Worm (Caenorhabditis elegans): ENCODE data around the gene F09E10.6.

F09E10.6 gene

ce11 chrX:1456350-1457080, 41.0 kb downstream of the F09E10.6 start (continued):
- TF ChIP-seq xbp-1 (tag; optimal IDR thresholded peaks at IDR 0.05), result peak; percentile 7
- no peak for TF ChIP-seq ceh-90 (tag; optimal IDR thresholded peaks at IDR 0.05)
- TF ChIP-seq C16A3.4 (tag; optimal IDR thresholded peaks at IDR 0.05), result peak; percentile 68
- TF ChIP-seq mep-1 (tag; optimal IDR thresholded peaks at IDR 0.05), result peak; percentile 71
- TF ChIP-seq blmp-1 (tag; optimal IDR thresholded peaks at IDR 0.05), result peak; percentile 77
- no peak for TF ChIP-seq tlp-1 (tag; optimal IDR thresholded peaks at IDR 0.05)

ce11 chrX:1454385-1454784, 43.1 kb downstream of the F09E10.6 start:
- no peak for TF ChIP-seq fkh-4 (tag; optimal IDR thresholded peaks at IDR 0.05; ENCODE audit: borderline replicate concordance)
- TF ChIP-seq F16B12.6 (tag; optimal IDR thresholded peaks at IDR 0.05), result peak; percentile 51
- no peak for TF ChIP-seq tlp-1 (tag; optimal IDR thresholded peaks at IDR 0.05)
- peak; percentile 85 for TF ChIP-seq C16A3.4 (tag; optimal IDR thresholded peaks at IDR 0.05)
- TF ChIP-seq swsn-7 (tag; optimal IDR thresholded peaks at IDR 0.05), result peak; percentile 87
- TF ChIP-seq fkh-8 (tag; optimal IDR thresholded peaks at IDR 0.05), result peak; percentile 96
- peak; percentile 60 for TF ChIP-seq nhr-11 (tag; optimal IDR thresholded peaks at IDR 0.05)
- TF ChIP-seq xbp-1 (tag; optimal IDR thresholded peaks at IDR 0.05), result peak; percentile 90
- TF ChIP-seq fkh-10 (GFP tag; optimal IDR thresholded peaks at IDR 0.05), result peak; percentile 67
- peak; percentile 100 for TF ChIP-seq zip-4 (GFP tag; optimal IDR thresholded peaks at IDR 0.05)
- peak; percentile 94 for TF ChIP-seq snu-23 (GFP tag; optimal IDR thresholded peaks at IDR 0.05)
- peak; percentile 73 for TF ChIP-seq sox-4 (tag; optimal IDR thresholded peaks at IDR 0.05)
- peak; percentile 30 for TF ChIP-seq aha-1 (tag; optimal IDR thresholded peaks at IDR 0.05)
- TF ChIP-seq sup-37 (GFP tag; optimal IDR thresholded peaks at IDR 0.05), result peak; percentile 55
- TF ChIP-seq mef-2 (tag; optimal IDR thresholded peaks at IDR 0.05), result peak; percentile 70
- peak; percentile 78 for TF ChIP-seq unc-86 (tag; optimal IDR thresholded peaks at IDR 0.05)
- TF ChIP-seq egl-27 (tag; optimal IDR thresholded peaks at IDR 0.05), result peak; percentile 55 to 81
- peak; percentile 100 for TF ChIP-seq fos-1 (tag; optimal IDR thresholded peaks at IDR 0.05)
- peak; percentile 93 for TF ChIP-seq nhr-20 (tag; optimal IDR thresholded peaks at IDR 0.05)
- TF ChIP-seq ceh-88 (GFP tag; IDR thresholded peaks at IDR 0.05), result peak; percentile 25; the same call in 1 of the 2 replicates
- peak; percentile 78 for TF ChIP-seq pax-3 (tag; optimal IDR thresholded peaks at IDR 0.05)
- peak in 3 of 6 experiments; percentile 37 to 85 (median 60) for TF ChIP-seq elt-3 (tag; optimal IDR thresholded peaks at IDR 0.05)
- TF ChIP-seq ama-1 (optimal IDR thresholded peaks at IDR 0.05), result no peak
- TF ChIP-seq nhr-77 (tag; optimal IDR thresholded peaks at IDR 0.05), result peak; percentile 67
- peak; percentile 82 for TF ChIP-seq nhr-19 (GFP tag; conservative IDR thresholded peaks at IDR 0.05)
- peak; percentile 46 for TF ChIP-seq aly-2 (tag; optimal IDR thresholded peaks at IDR 0.05)
- peak; percentile 67 for TF ChIP-seq dsc-1 (tag; optimal IDR thresholded peaks at IDR 0.05)
- TF ChIP-seq ceh-90 (tag; optimal IDR thresholded peaks at IDR 0.05), result no peak
- no peak for TF ChIP-seq nhr-28 (tag; optimal IDR thresholded peaks at IDR 0.05)
- TF ChIP-seq mdl-1 (tag; optimal IDR thresholded peaks at IDR 0.05), result peak in 1 of 2 experiments; percentile 87
- TF ChIP-seq alr-1 (tag; optimal IDR thresholded peaks at IDR 0.05; ENCODE audit: borderline replicate concordance), result no peak
- TF ChIP-seq Y116A8C.19 (tag; optimal IDR thresholded peaks at IDR 0.05; ENCODE audit: borderline replicate concordance), result no peak
- TF ChIP-seq mep-1 (tag; optimal IDR thresholded peaks at IDR 0.05), result peak; percentile 84
- peak; percentile 66 for TF ChIP-seq blmp-1 (tag; optimal IDR thresholded peaks at IDR 0.05)
- TF ChIP-seq nhr-237 (tag; optimal IDR thresholded peaks at IDR 0.05), result peak; percentile 79
- TF ChIP-seq ceh-8 (GFP tag; optimal IDR thresholded peaks at IDR 0.05), result peak; percentile 37
- TF ChIP-seq pag-3 (tag; optimal IDR thresholded peaks at IDR 0.05; ENCODE audit: borderline replicate concordance, insufficient read depth), result no peak
- TF ChIP-seq dpl-1 (GFP tag; optimal IDR thresholded peaks at IDR 0.05), result peak in 2 of 3 experiments; percentile 42 to 48
- peak; percentile 77 for TF ChIP-seq hpl-2 (GFP tag; optimal IDR thresholded peaks at IDR 0.05)
- no peak for TF ChIP-seq lin-15B (tag; optimal IDR thresholded peaks at IDR 0.05)
- no peak for TF ChIP-seq unc-62 (GFP tag; optimal IDR thresholded peaks at IDR 0.05)
- peak; percentile 81 for TF ChIP-seq isw-1 (GFP tag; IDR thresholded peaks at IDR 0.05)
- no peak for TF ChIP-seq nhr-12 (tag; optimal IDR thresholded peaks at IDR 0.05)
- peak; percentile 78 for TF ChIP-seq rnt-1 (tag; optimal IDR thresholded peaks at IDR 0.05)
- TF ChIP-seq ets-5 (GFP tag; IDR thresholded peaks at IDR 0.05), result no peak
- TF ChIP-seq ztf-11 (tag; optimal IDR thresholded peaks at IDR 0.05), result peak in 1 of 2 experiments; percentile 64
- TF ChIP-seq nhr-84 (tag; optimal IDR thresholded peaks at IDR 0.05), result no peak
- TF ChIP-seq nhr-47 (tag; optimal IDR thresholded peaks at IDR 0.05), result peak; percentile 90
